Worm (Caenorhabditis elegans): Measurements from ENCODE around the gene M117.3.

The M117.3 gene

DNA sequence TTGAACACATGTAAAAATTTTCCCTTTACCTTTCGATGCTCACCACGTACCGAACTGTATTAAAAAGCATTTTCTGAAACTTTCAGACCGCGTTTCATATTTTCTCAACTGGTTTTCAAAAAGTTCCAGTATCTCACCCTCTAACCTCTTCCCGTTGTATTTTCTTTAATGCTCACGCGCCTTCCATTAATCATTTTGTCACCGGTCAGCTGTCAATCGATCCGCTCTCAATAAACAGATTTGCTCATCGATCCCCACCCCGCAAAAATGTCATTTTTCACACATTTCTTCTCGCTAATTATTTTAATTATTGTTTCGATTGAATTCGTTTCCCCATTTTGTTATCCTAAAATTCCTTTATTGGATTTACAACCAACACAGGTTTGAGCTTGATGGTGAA lies 43.0 kb upstream of the M117.3 start, which contains the start of gene lpr-2:
lpr-2 (plus strand) TSS at position 189 of the 400 bp plus-strand sequence.
- TF ChIP-seq lin-39 (tag; optimal IDR thresholded peaks at IDR 0.05) (peak; percentile 45), mab-9 (GFP tag; IDR thresholded peaks at IDR 0.05) (no peak), blmp-1 (tag; optimal IDR thresholded peaks at IDR 0.05) (no peak), nhr-19 (GFP tag; conservative IDR thresholded peaks at IDR 0.05) (0 out of 2 replicates have a peak, but pooled peaks have one; percentile 3), lin-35 (GFP tag; optimal IDR thresholded peaks at IDR 0.05) (no peak), elt-3 (tag; optimal IDR thresholded peaks at IDR 0.05) (no peak), rnt-1 (tag; optimal IDR thresholded peaks at IDR 0.05) (peak; percentile 47), nhr-47 (tag; optimal IDR thresholded peaks at IDR 0.05) (no peak), lsy-2 (tag; optimal IDR thresholded peaks at IDR 0.05) (peak in 1 of 2 experiments; percentile 3), dsc-1 (tag; optimal IDR thresholded peaks at IDR 0.05) (no peak), nhr-71 (tag; optimal IDR thresholded peaks at IDR 0.05) (peak; percentile 26), snu-23 (GFP tag; optimal IDR thresholded peaks at IDR 0.05) (no peak), grh-1 (GFP tag; IDR thresholded peaks at IDR 0.05) (no peak), ceh-63 (GFP tag; optimal IDR thresholded peaks at IDR 0.05) (no peak), jun-1 (tag; optimal IDR thresholded peaks at IDR 0.05) (no peak)

DNA sequence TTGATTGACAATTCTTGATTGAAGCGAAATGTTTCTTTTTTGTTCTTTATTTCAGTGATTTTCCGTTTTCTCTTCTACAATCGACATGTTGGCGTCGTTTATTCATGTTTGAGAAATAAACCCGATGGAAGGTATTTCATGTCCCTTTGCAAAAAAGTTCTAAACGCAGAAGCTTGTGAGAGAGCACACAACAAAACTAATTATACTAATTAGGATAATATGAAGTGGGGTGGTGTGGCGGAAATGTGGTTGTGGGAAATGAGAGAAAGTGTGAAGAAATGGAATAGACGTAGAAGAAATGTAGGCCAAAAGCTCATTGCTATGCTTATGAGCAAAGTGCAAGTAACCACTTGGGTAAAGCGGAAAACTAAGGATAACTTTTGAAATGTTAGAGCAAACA lies 39.2 kb upstream of the M117.3 start:
- no peak for TF ChIP-seq egl-27 (tag; optimal IDR thresholded peaks at IDR 0.05)
- TF ChIP-seq dsc-1 (tag; optimal IDR thresholded peaks at IDR 0.05): peak; percentile 82
- peak; percentile 26 for TF ChIP-seq ceh-8 (GFP tag; optimal IDR thresholded peaks at IDR 0.05)
- peak; percentile 31 for TF ChIP-seq lin-14 (GFP tag; optimal IDR thresholded peaks at IDR 0.05)
- TF ChIP-seq lsy-2 (tag; optimal IDR thresholded peaks at IDR 0.05): no peak

DNA sequence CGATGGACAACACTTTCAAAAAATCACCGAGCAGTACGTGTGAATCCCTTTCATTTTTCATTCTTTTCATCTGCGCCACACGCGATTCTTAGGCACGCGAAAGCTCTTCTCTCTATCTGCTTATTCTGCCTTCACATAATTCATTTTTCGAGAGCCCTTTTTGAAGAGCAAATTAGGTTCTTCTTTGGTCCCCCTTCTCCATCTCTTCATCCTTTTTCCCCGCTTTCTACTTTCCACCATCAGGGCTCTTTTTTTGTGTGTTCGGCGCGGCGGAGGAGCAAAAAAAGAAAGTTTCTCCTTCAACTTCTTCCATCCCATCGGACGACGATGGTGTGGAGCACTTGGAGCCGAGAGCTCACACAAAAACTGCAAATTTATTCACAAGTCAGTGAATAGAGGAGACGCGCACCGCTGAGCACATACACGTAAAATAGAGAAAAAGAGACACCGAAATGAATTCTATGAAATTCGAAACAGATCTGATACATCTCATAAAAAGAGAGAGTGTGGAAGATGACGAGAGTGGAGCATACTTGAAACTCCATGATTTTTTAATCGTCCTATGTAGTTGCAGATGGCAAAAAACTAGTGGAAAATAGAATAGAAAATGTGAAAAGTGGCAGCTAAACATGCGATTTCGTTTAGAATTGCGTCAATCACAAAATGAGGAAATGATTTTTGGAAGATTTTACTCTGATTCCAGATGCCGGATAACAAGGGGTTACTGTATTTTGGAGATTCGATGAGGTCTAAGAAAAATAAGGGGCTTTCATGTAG lies 36.8 kb upstream of the M117.3 start:
- TF ChIP-seq nhr-76 (tag; optimal IDR thresholded peaks at IDR 0.05) (no peak), C16A3.4 (tag; optimal IDR thresholded peaks at IDR 0.05) (no peak), unc-86 (tag; optimal IDR thresholded peaks at IDR 0.05) (peak; percentile 46), rnt-1 (tag; optimal IDR thresholded peaks at IDR 0.05) (no peak), C04F5.9 (tag; optimal IDR thresholded peaks at IDR 0.05) (no peak), aly-2 (tag; optimal IDR thresholded peaks at IDR 0.05) (no peak), ceh-82 (tag; optimal IDR thresholded peaks at IDR 0.05) (no peak), blmp-1 (tag; optimal IDR thresholded peaks at IDR 0.05) (no peak), nhr-85 (tag) (no peak), fkh-4 (tag; optimal IDR thresholded peaks at IDR 0.05; ENCODE audit: borderline replicate concordance) (peak; percentile 90), dpl-1 (GFP tag; optimal IDR thresholded peaks at IDR 0.05) (no peak), grh-1 (GFP tag; IDR thresholded peaks at IDR 0.05) (no peak), C34B4.2 (tag; optimal IDR thresholded peaks at IDR 0.05) (no peak), Y116A8C.19 (tag; optimal IDR thresholded peaks at IDR 0.05; ENCODE audit: borderline replicate concordance) (no peak), ceh-88 (GFP tag; IDR thresholded peaks at IDR 0.05) (no peak), ceh-8 (GFP tag; optimal IDR thresholded peaks at IDR 0.05) (no peak), sup-37 (GFP tag; optimal IDR thresholded peaks at IDR 0.05) (no peak), egl-27 (tag; optimal IDR thresholded peaks at IDR 0.05) (no peak), mef-2 (tag; optimal IDR thresholded peaks at IDR 0.05) (no peak), ces-1 (GFP tag; optimal IDR thresholded peaks at IDR 0.05) (peak; percentile 11), ceh-90 (tag; optimal IDR thresholded peaks at IDR 0.05) (no peak), lin-14 (GFP tag; optimal IDR thresholded peaks at IDR 0.05) (peak; percentile 58), skn-1 (tag; optimal IDR thresholded peaks at IDR 0.05) (no peak), lir-3 (tag; optimal IDR thresholded peaks at IDR 0.05; ENCODE audit: poor library complexity) (no peak), fkh-10 (GFP tag; optimal IDR thresholded peaks at IDR 0.05) (peak; percentile 76), irx-1 (tag; optimal IDR thresholded peaks at IDR 0.05) (no peak), pax-3 (tag; optimal IDR thresholded peaks at IDR 0.05) (no peak), nhr-11 (tag; optimal IDR thresholded peaks at IDR 0.05) (no peak), aha-1 (tag; optimal IDR thresholded peaks at IDR 0.05) (no peak), nhr-12 (tag; optimal IDR thresholded peaks at IDR 0.05) (no peak), unc-130 (tag; optimal IDR thresholded peaks at IDR 0.05) (no peak), alr-1 (tag; optimal IDR thresholded peaks at IDR 0.05; ENCODE audit: borderline replicate concordance) (no peak), unc-98 (GFP tag; IDR thresholded peaks at IDR 0.05) (no peak), xbp-1 (tag; optimal IDR thresholded peaks at IDR 0.05) (no peak), hlh-4 (tag; optimal IDR thresholded peaks at IDR 0.05) (no peak)

Measured in whole organism, L1 larva.